Worm (Caenorhabditis elegans): Measurements from ENCODE around the gene T27E7.3.

DNA sequence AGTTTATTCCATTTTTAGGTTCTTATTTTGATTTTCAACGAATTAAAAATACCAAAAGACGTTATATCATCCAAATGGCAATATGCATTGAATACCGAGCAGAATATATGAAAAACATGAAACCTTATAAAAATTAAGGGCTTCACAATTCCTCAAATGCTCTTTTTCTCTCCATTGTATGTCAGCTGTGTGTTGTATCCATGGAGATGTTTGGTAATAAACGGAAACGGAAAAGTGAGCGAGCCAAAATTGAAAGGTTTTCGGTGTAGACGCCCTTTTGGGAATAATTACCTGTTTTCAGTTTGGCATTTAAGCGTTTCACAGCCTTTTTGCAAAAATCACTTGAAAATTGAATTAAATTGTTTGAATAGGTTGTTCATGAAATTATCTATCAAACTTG lies 28.8 kb downstream of the T27E7.3 start:
- TF ChIP-seq ref-2 (tag; optimal IDR thresholded peaks at IDR 0.05) (no peak), ceh-19 (GFP tag; optimal IDR thresholded peaks at IDR 0.05) (no peak), hlh-30 (tag; optimal IDR thresholded peaks at IDR 0.05; ENCODE audit: insufficient read depth) (no peak), ceh-22 (tag; optimal IDR thresholded peaks at IDR 0.05) (no peak), rnt-1 (tag; optimal IDR thresholded peaks at IDR 0.05) (no peak), unc-86 (tag; optimal IDR thresholded peaks at IDR 0.05) (no peak), nfya-1 (tag; optimal IDR thresholded peaks at IDR 0.05) (no peak), pha-4 (tag; optimal IDR thresholded peaks at IDR 0.05) (no peak), sdc-2 (tag; optimal IDR thresholded peaks at IDR 0.05) (no peak), pqm-1 (tag; optimal IDR thresholded peaks at IDR 0.05) (no peak), dmd-4 (tag; optimal IDR thresholded peaks at IDR 0.05; ENCODE audit: borderline replicate concordance) (no peak), ama-1 (optimal IDR thresholded peaks at IDR 0.05) (no peak), ztf-16 (tag; optimal IDR thresholded peaks at IDR 0.05) (no peak), pax-1 (tag; optimal IDR thresholded peaks at IDR 0.05) (no peak)

Measured in whole organism, late embryonic.